Worm (Caenorhabditis elegans) whole organism, L4/young adult: ENCODE data around the gene C24F3.2.

Experiments
- W03F9.2 ChIP-seq: fragments of 150-350 bp; optimal IDR thresholded peaks from 2 replicates; lab custom pipeline; 2014; ENCODE audit warnings: missing biosample characterization, missing genetic modification characterization
- dao-5 ChIP-seq: sonication (generic microtip); optimal IDR thresholded peaks from 2 replicates; lab custom pipeline; 2016; ENCODE audit warnings: missing genotype, missing genetic modification characterization, moderate library complexity, missing compliant biosample characterization
- him-1 ChIP-seq: sonication (generic microtip); optimal IDR thresholded peaks from 2 replicates; lab custom pipeline; 2016; ENCODE audit warnings: missing genotype, missing genetic modification reagents, missing genetic modification characterization, missing compliant biosample characterization

DNA sequence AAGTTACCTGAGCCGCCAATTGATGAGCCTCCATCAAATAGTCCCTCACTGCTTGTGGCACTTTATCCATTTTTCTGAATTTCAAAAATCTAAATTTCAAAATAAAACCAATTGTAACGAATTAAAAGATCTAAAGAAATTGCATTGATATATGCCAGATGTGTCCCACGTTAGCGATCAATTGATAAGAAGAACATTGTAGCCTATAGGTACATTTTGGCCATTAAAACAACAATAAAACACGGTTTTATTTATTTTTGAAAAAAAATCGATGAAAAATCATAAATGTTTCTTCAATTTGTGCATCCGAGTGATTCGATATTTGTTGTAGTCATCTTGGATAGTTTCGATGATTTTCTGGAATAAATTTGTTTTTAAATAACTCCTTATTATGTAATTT lies 16.7 kb downstream of the C24F3.2 start, which contains the start of gene ech-8:
- TF ChIP-seq dao-5 (no peak), him-1 (tag; lab: Kevin White, UChicago) (no peak), W03F9.2 (tag; lab: Kevin White, UChicago) (no peak)
